Fruit fly (Drosophila melanogaster): ENCODE data around the gene CG31415.

Gene CG31415

dm6 chr3R:9747272-9747874 lies 4.1 kb downstream of the CG31415 start, which contains the start of gene CG12948 (continued):
- no peak for TF ChIP-seq dimm (GFP tag; IDR thresholded peaks at IDR 0.05)
- TF ChIP-seq CG6791 (GFP tag; IDR thresholded peaks at IDR 0.05; ENCODE audit: partially characterized antibody) = peak; percentile 72
- peak; percentile 94 for TF ChIP-seq unc-4 (GFP tag; IDR thresholded peaks at IDR 0.05; ENCODE audit: partially characterized antibody)
- no peak; the same call in 2 of the 3 replicates for TF ChIP-seq CG14050 (GFP tag; IDR thresholded peaks at IDR 0.05)

dm6 chr3R:9747875-9747899 lies 4.4 kb downstream of the CG31415 start, which contains the start of gene PpD3:
PpD3 (plus strand) TSS chr3R:9747875.
- TF ChIP-seq BEAF-32 (GFP tag; optimal IDR thresholded peaks at IDR 0.05) = peak; percentile 42
- TF ChIP-seq Stat92E (GFP tag; optimal IDR thresholded peaks at IDR 0.05) = no peak

- TF ChIP-seq Dp (GFP tag; optimal IDR thresholded peaks at IDR 0.05) = peak; percentile 75
- no peak for TF ChIP-seq CG1602 (GFP tag; optimal IDR thresholded peaks at IDR 0.05)
- TF ChIP-seq Antp (GFP tag; optimal IDR thresholded peaks at IDR 0.05) = no peak
- TF ChIP-seq CG17385 (GFP tag; optimal IDR thresholded peaks at IDR 0.05) = no peak
- TF ChIP-seq gem (tag; optimal IDR thresholded peaks at IDR 0.05) = no peak
- peak; percentile 15; the same call in 1 of the 2 replicates for TF ChIP-seq MBD-R2 (GFP tag; IDR thresholded peaks at IDR 0.05)
- peak; percentile 50 for TF ChIP-seq pzg (GFP tag; optimal IDR thresholded peaks at IDR 0.05)
- TF ChIP-seq Myb (GFP tag; optimal IDR thresholded peaks at IDR 0.05) = peak; percentile 15
- peak; percentile 90 for TF ChIP-seq bigmax (GFP tag; optimal IDR thresholded peaks at IDR 0.05)
- TF ChIP-seq Ets97D (GFP tag; optimal IDR thresholded peaks at IDR 0.05) = no peak
- peak; percentile 18 for TF ChIP-seq sens (GFP tag)
- peak; percentile 60 for TF ChIP-seq MESR4 (GFP tag; optimal IDR thresholded peaks at IDR 0.05)
- TF ChIP-seq CG4617 (GFP tag; optimal IDR thresholded peaks at IDR 0.05; ENCODE audit: borderline replicate concordance) = peak; percentile 70
- peak; percentile 42 for TF ChIP-seq CG9797 (GFP tag; optimal IDR thresholded peaks at IDR 0.05)
- TF ChIP-seq CG10979 (tag; optimal IDR thresholded peaks at IDR 0.05) = no peak
- TF ChIP-seq CG7987 (GFP tag; optimal IDR thresholded peaks at IDR 0.05) = no peak
- no peak for TF ChIP-seq crp (GFP tag; optimal IDR thresholded peaks at IDR 0.05)
- no peak for TF ChIP-seq CG10209 (GFP tag; optimal IDR thresholded peaks at IDR 0.05)
- TF ChIP-seq mam (GFP tag; optimal IDR thresholded peaks at IDR 0.05) = no peak
- no peak for TF ChIP-seq cas (GFP tag; IDR thresholded peaks at IDR 0.05)
- no peak for TF ChIP-seq sens-2 (GFP tag; IDR thresholded peaks at IDR 0.05)
- no peak for TF ChIP-seq CG4328 (GFP tag; optimal IDR thresholded peaks at IDR 0.05)
- peak; percentile 80 for TF ChIP-seq E2f2 (GFP tag; IDR thresholded peaks at IDR 0.05)
- no peak for TF ChIP-seq Optix (GFP tag; IDR thresholded peaks at IDR 0.05)
- peak; percentile 85 for TF ChIP-seq gfzf (GFP tag; optimal IDR thresholded peaks at IDR 0.05)
- TF ChIP-seq CG7372 (GFP tag; IDR thresholded peaks at IDR 0.05) = no peak
- no peak for TF ChIP-seq wdn (GFP tag; IDR thresholded peaks at IDR 0.05)
- no peak for TF ChIP-seq btn (GFP tag; optimal IDR thresholded peaks at IDR 0.05)
- TF ChIP-seq Pdp1 (GFP tag; optimal IDR thresholded peaks at IDR 0.05) = no peak
- TF ChIP-seq CG4820 (GFP tag; optimal IDR thresholded peaks at IDR 0.05) = no peak
- TF ChIP-seq tap (tag; optimal IDR thresholded peaks at IDR 0.05) = no peak
- no peak for TF ChIP-seq CG31388 (GFP tag; optimal IDR thresholded peaks at IDR 0.05)
These were observed 4.8 kb downstream of the CG31415 start for dm6 chr3R:9747900-9748663.
